Worm (Caenorhabditis elegans) whole organism, L4 larva: ENCODE measurements around the gene smk-1.

ENCODE experiments used
- ceh-82 ChIP-seq: sonication (generic microtip); optimal IDR thresholded peaks from 2 replicates; lab custom pipeline; 2017; ENCODE audit warnings: missing biosample characterization, missing genetic modification characterization
- ces-1 ChIP-seq: fragments of 150-350 bp; sonication (generic microtip); optimal IDR thresholded peaks from 4 replicates; lab custom pipeline; 2014; ENCODE audit warnings: missing biosample characterization, missing genetic modification reagents, missing genetic modification characterization
- dmd-6 ChIP-seq: fragments of 200-800 bp; sonication (Bioruptor generic); IDR thresholded peaks from 2 replicates; pipeline ENCODE4 v1.3.6; 2022; ENCODE audit warnings: missing genetic modification reagents, missing genetic modification characterization, missing compliant biosample characterization
- dmd-8 ChIP-seq: fragments of 200-800 bp; sonication (Bioruptor generic); IDR thresholded peaks from 2 replicates; pipeline ENCODE4 v1.3.6; 2022; ENCODE audit warnings: missing genetic modification characterization, missing compliant biosample characterization
- egl-43 ChIP-seq: fragments of 200-800 bp; sonication (Bioruptor generic); IDR thresholded peaks from 2 replicates; pipeline ENCODE4 v1.3.6; 2022; ENCODE audit warnings: missing genetic modification reagents, missing genetic modification characterization, missing compliant biosample characterization
- gei-8 ChIP-seq: fragments of 200-800 bp; sonication (Bioruptor generic); optimal IDR thresholded peaks from 2 replicates; lab custom pipeline; 2018; ENCODE audit warnings: mild to moderate bottlenecking, missing genetic modification characterization, missing compliant biosample characterization
- lin-29 ChIP-seq: fragments of 200-800 bp; sonication (Bioruptor generic); IDR thresholded peaks from 2 replicates; pipeline ENCODE4 v1.3.6; 2022; ENCODE audit warnings: missing genetic modification reagents, missing genetic modification characterization, missing compliant biosample characterization
- lin-39 ChIP-seq: fragments of 150-350 bp; optimal IDR thresholded peaks from 2 replicates; lab custom pipeline; 2014; ENCODE audit warnings: missing biosample characterization, missing genetic modification reagents, missing genetic modification characterization
- nhr-25 ChIP-seq: sonication (generic microtip); optimal IDR thresholded peaks from 2 replicates; lab custom pipeline; 2017; ENCODE audit warnings: missing genetic modification characterization, mild to moderate bottlenecking, missing compliant biosample characterization, antibody characterized with exemption, moderate library complexity, borderline replicate concordance; ENCODE audit not compliant: insufficient read depth
- unc-130 ChIP-seq: sonication (generic microtip); optimal IDR thresholded peaks from 2 replicates; lab custom pipeline; 2016; ENCODE audit warnings: missing genetic modification reagents, missing genetic modification characterization, missing compliant biosample characterization
- unc-62 ChIP-seq, 3 experiments: fragments of 150-350 bp in 1 of 3; sonication (generic microtip); optimal IDR thresholded peaks in 2 of 3; peaks in 1 of 3; 1 replicate in 1 of 3; 2 replicates in 2 of 3; lab custom pipeline; 2014 to 2017; ENCODE audit warnings: missing biosample characterization in 3 of 3, missing genetic modification characterization in 3 of 3, missing genetic modification reagents in 3 of 3, missing genotype in 1 of 3
- ztf-11 ChIP-seq: fragments of 150-350 bp; optimal IDR thresholded peaks from 2 replicates; lab custom pipeline; 2014; ENCODE audit warnings: missing biosample characterization, missing genetic modification characterization

DNA sequence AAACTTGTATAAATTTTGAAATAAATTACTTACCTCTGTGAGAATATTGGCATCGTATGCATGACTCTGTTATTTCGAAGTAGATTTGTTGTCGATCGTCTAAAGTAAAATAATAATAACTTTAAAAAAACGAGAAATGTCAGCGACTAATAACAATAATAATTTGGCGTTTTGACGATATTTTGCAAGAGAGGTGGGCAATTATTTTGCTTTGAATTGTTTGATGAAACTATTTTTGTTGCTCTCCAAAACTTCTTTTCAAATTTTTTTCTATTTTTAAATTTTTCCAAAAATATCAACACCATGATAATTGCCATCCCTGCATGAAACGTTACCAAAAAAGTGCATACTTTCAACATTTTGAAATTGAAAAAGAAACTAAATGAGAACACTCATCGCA, 8.4 kb upstream of the smk-1 start, which contains the start of gene F41E6.7:
- TF ChIP-seq egl-43 (GFP tag; lab: Robert Waterston, UW) (no peak), ceh-82 (tag; lab: Kevin White, UChicago) (no peak), unc-62 (GFP tag; optimal IDR thresholded peaks at IDR 0.05 in 1 of 2; lab: Kevin White, UChicago) (no peak), unc-62 (tag; optimal IDR thresholded peaks at IDR 0.05; lab: Kevin White, UChicago) (no peak), ces-1 (GFP tag; lab: Kevin White, UChicago) (no peak), ztf-11 (tag; lab: Kevin White, UChicago) (no peak), unc-130 (GFP tag; lab: Kevin White, UChicago) (no peak), lin-39 (no peak), dmd-8 (GFP tag; lab: Robert Waterston, UW) (no peak), lin-29 (no peak), gei-8 (GFP tag; lab: Kevin White, UChicago) (no peak), dmd-6 (no peak), nhr-25 (tag; lab: Kevin White, UChicago) (no peak)
